Worm (Caenorhabditis elegans): ENCODE results near the gene H08J19.1.
A peak's percentile ranks its signal among the peaks of the same experiment; 100 is the strongest.

The H08J19.1 gene

DNA sequence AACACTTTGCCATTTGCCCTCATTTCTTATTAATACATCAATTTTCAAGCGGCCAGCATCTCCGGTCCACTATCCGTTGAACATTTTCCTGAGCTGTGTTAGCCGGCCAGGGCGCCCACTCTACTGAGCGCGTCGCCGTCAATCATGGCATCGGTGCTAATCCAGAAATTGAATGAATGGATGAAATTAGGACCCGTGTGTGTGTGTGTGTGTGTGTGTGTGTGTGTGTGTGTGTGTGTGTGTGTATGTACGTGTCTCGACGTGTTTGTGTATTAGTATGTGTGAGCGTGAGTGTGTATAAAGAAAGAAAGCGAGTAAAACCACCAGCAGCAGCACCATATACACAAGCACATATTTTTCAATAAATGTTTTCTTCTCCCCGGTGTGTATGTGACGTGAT lies 10.5 kb downstream of the H08J19.1 start (continued):
- no peak for TF ChIP-seq elt-2 (tag; optimal IDR thresholded peaks at IDR 0.05)
- no peak for TF ChIP-seq nhr-20 (tag; optimal IDR thresholded peaks at IDR 0.05)
- TF ChIP-seq aha-1 (tag; optimal IDR thresholded peaks at IDR 0.05), result no peak
- TF ChIP-seq Y116A8C.19 (tag; optimal IDR thresholded peaks at IDR 0.05; ENCODE audit: borderline replicate concordance), result no peak
- no peak for TF ChIP-seq nhr-77 (tag; optimal IDR thresholded peaks at IDR 0.05)
- no peak for TF ChIP-seq nhr-237 (tag; optimal IDR thresholded peaks at IDR 0.05)
- no peak for TF ChIP-seq ama-1 (optimal IDR thresholded peaks at IDR 0.05)
- TF ChIP-seq nhr-19 (GFP tag; conservative IDR thresholded peaks at IDR 0.05), result no peak
- no peak for TF ChIP-seq ets-5 (GFP tag; IDR thresholded peaks at IDR 0.05)
- TF ChIP-seq pax-3 (tag; optimal IDR thresholded peaks at IDR 0.05), result no peak
- TF ChIP-seq C16A3.4 (tag; optimal IDR thresholded peaks at IDR 0.05), result no peak
- no peak for TF ChIP-seq blmp-1 (tag; optimal IDR thresholded peaks at IDR 0.05)
- TF ChIP-seq F16B12.6 (tag; optimal IDR thresholded peaks at IDR 0.05), result no peak
- no peak for TF ChIP-seq lin-15B (tag; optimal IDR thresholded peaks at IDR 0.05)
- no peak for TF ChIP-seq sptf-1 (tag; optimal IDR thresholded peaks at IDR 0.05)
- peak; percentile 47 for TF ChIP-seq fkh-8 (tag; optimal IDR thresholded peaks at IDR 0.05)
- TF ChIP-seq nhr-12 (tag; optimal IDR thresholded peaks at IDR 0.05), result no peak
- TF ChIP-seq sox-4 (tag; optimal IDR thresholded peaks at IDR 0.05), result no peak
- TF ChIP-seq isw-1 (GFP tag; IDR thresholded peaks at IDR 0.05), result no peak
- peak; percentile 43 for TF ChIP-seq nhr-85 (tag)
- peak; percentile 4 for TF ChIP-seq egl-13 (tag; optimal IDR thresholded peaks at IDR 0.05)
- TF ChIP-seq ceh-82 (tag; optimal IDR thresholded peaks at IDR 0.05), result peak in 1 of 3 experiments; percentile 12
- TF ChIP-seq fkh-10 (GFP tag; optimal IDR thresholded peaks at IDR 0.05), result no peak
- TF ChIP-seq fos-1 (tag; optimal IDR thresholded peaks at IDR 0.05), result no peak
- TF ChIP-seq vab-15 (tag; optimal IDR thresholded peaks at IDR 0.05), result no peak
- TF ChIP-seq lin-35 (GFP tag; optimal IDR thresholded peaks at IDR 0.05), result no peak
- TF ChIP-seq zip-4 (GFP tag; optimal IDR thresholded peaks at IDR 0.05), result no peak
- no peak for TF ChIP-seq unc-98 (GFP tag; IDR thresholded peaks at IDR 0.05)
- TF ChIP-seq lin-14 (GFP tag; optimal IDR thresholded peaks at IDR 0.05), result peak; percentile 76
- TF ChIP-seq nhr-11 (tag; optimal IDR thresholded peaks at IDR 0.05), result no peak
- no peak for TF ChIP-seq ztf-11 (tag; optimal IDR thresholded peaks at IDR 0.05)
- no peak for TF ChIP-seq hlh-17 (GFP tag; optimal IDR thresholded peaks at IDR 0.05; ENCODE audit: borderline replicate concordance)
- TF ChIP-seq unc-62 (GFP tag; optimal IDR thresholded peaks at IDR 0.05), result no peak
- TF ChIP-seq mab-9 (GFP tag; IDR thresholded peaks at IDR 0.05), result peak; percentile 43; the same call in 1 of the 2 replicates
- no peak for TF ChIP-seq C04F5.9 (tag; optimal IDR thresholded peaks at IDR 0.05)
- peak; percentile 7 for TF ChIP-seq nhr-71 (tag; optimal IDR thresholded peaks at IDR 0.05)
- no peak for TF ChIP-seq fkh-4 (tag; optimal IDR thresholded peaks at IDR 0.05; ENCODE audit: borderline replicate concordance)
- no peak for TF ChIP-seq swsn-7 (tag; optimal IDR thresholded peaks at IDR 0.05)
- TF ChIP-seq pag-3 (tag; optimal IDR thresholded peaks at IDR 0.05; ENCODE audit: borderline replicate concordance, insufficient read depth), result no peak
- no peak for TF ChIP-seq unc-30 (tag; optimal IDR thresholded peaks at IDR 0.05)
- no peak for TF ChIP-seq nhr-28 (tag; optimal IDR thresholded peaks at IDR 0.05)
- TF ChIP-seq nhr-47 (tag; optimal IDR thresholded peaks at IDR 0.05), result no peak
- TF ChIP-seq ztf-4 (tag; optimal IDR thresholded peaks at IDR 0.05), result no peak
- no peak for TF ChIP-seq mep-1 (tag; optimal IDR thresholded peaks at IDR 0.05)
- TF ChIP-seq sup-37 (GFP tag; optimal IDR thresholded peaks at IDR 0.05), result no peak
- TF ChIP-seq unc-86 (tag; optimal IDR thresholded peaks at IDR 0.05), result no peak
- TF ChIP-seq tbx-2 (tag; optimal IDR thresholded peaks at IDR 0.05), result no peak
- no peak for TF ChIP-seq efl-3 (GFP tag; optimal IDR thresholded peaks at IDR 0.05)
- TF ChIP-seq snu-23 (GFP tag; optimal IDR thresholded peaks at IDR 0.05), result peak; percentile 2
- no peak for TF ChIP-seq elt-3 (tag; optimal IDR thresholded peaks at IDR 0.05)
- TF ChIP-seq lin-39 (tag; optimal IDR thresholded peaks at IDR 0.05), result no peak
- TF ChIP-seq xbp-1 (tag; optimal IDR thresholded peaks at IDR 0.05), result no peak
- TF ChIP-seq mef-2 (tag; optimal IDR thresholded peaks at IDR 0.05), result no peak
- no peak for TF ChIP-seq ceh-63 (GFP tag; optimal IDR thresholded peaks at IDR 0.05)
